Worm (Caenorhabditis elegans) whole organism, L3 larva: ENCODE measurements around the gene BE10.3.

Experiments
- R02D3.7 ChIP-seq: fragments of 150-350 bp; optimal IDR thresholded peaks from 2 replicates; lab custom pipeline; 2014; ENCODE audit warnings: missing biosample characterization, missing genetic modification characterization
- aly-2 ChIP-seq: fragments of 150-350 bp; optimal IDR thresholded peaks from 2 replicates; lab custom pipeline; 2014; ENCODE audit warnings: missing biosample characterization, missing genetic modification characterization
- ama-1 ChIP-seq: fragments of 150-350 bp; optimal IDR thresholded peaks from 2 replicates; lab custom pipeline; 2018
- ceh-16 ChIP-seq: sonication (generic microtip); optimal IDR thresholded peaks from 2 replicates; lab custom pipeline; 2017; ENCODE audit warnings: missing biosample characterization, missing genetic modification characterization
- ceh-28 ChIP-seq: fragments of 150-350 bp; optimal IDR thresholded peaks from 2 replicates; lab custom pipeline; 2014; ENCODE audit warnings: missing biosample characterization, missing genetic modification reagents, missing genetic modification characterization
- ceh-9 ChIP-seq: sonication (generic microtip); optimal IDR thresholded peaks from 2 replicates; lab custom pipeline; 2018; ENCODE audit warnings: missing biosample characterization, missing genetic modification characterization
- egl-27 ChIP-seq: sonication (generic microtip); optimal IDR thresholded peaks from 4 replicates; lab custom pipeline; 2017; ENCODE audit warnings: missing biosample characterization, missing genetic modification reagents, missing genetic modification characterization
- egl-5 ChIP-seq: fragments of 150-350 bp; optimal IDR thresholded peaks from 2 replicates; lab custom pipeline; 2017; ENCODE audit warnings: missing biosample characterization, missing genetic modification reagents, missing genetic modification characterization, inconsistent platforms
- elt-1 ChIP-seq: fragments of 150-350 bp; optimal IDR thresholded peaks from 2 replicates; lab custom pipeline; 2014; ENCODE audit warnings: missing biosample characterization, missing genetic modification characterization
- elt-2 ChIP-seq: sonication (generic microtip); optimal IDR thresholded peaks from 2 replicates; lab custom pipeline; 2016; ENCODE audit warnings: missing genetic modification reagents, mild to moderate bottlenecking, missing genetic modification characterization, missing compliant biosample characterization
- fkh-2 ChIP-seq: fragments of 150-350 bp; optimal IDR thresholded peaks from 2 replicates; lab custom pipeline; 2014; ENCODE audit warnings: missing biosample characterization, missing genetic modification reagents, missing genetic modification characterization
- fos-1 ChIP-seq: fragments of 150-350 bp; optimal IDR thresholded peaks from 2 replicates; lab custom pipeline; 2014; ENCODE audit warnings: missing biosample characterization, missing genetic modification characterization
- hmg-11 ChIP-seq: sonication (generic microtip); optimal IDR thresholded peaks from 2 replicates; lab custom pipeline; 2016; ENCODE audit warnings: missing genetic modification characterization, missing compliant biosample characterization
- lin-15B ChIP-seq: fragments of 150-350 bp; optimal IDR thresholded peaks from 2 replicates; lab custom pipeline; 2014; ENCODE audit warnings: missing biosample characterization, missing genetic modification characterization
- lin-39 ChIP-seq: fragments of 150-350 bp; optimal IDR thresholded peaks from 2 replicates; lab custom pipeline; 2018; ENCODE audit warnings: missing biosample characterization, missing genetic modification reagents, missing genetic modification characterization
- lsy-12 ChIP-seq: sonication (generic microtip); optimal IDR thresholded peaks from 2 replicates; lab custom pipeline; 2016; ENCODE audit warnings: mild to moderate bottlenecking, missing genetic modification characterization, missing compliant biosample characterization
- mml-1 ChIP-seq: fragments of 150-350 bp; sonication (generic microtip); optimal IDR thresholded peaks from 3 replicates; lab custom pipeline; 2014; ENCODE audit warnings: missing biosample characterization, missing genetic modification characterization
- nfya-1 ChIP-seq: sonication (generic microtip); optimal IDR thresholded peaks from 2 replicates; lab custom pipeline; 2017; ENCODE audit warnings: missing genetic modification characterization, mild to moderate bottlenecking, missing compliant biosample characterization, antibody characterized with exemption, moderate library complexity; ENCODE audit not compliant: insufficient read depth
- nhr-11 ChIP-seq: fragments of 150-350 bp; optimal IDR thresholded peaks from 2 replicates; lab custom pipeline; 2014; ENCODE audit warnings: missing biosample characterization, missing genetic modification characterization
- nhr-12 ChIP-seq: fragments of 150-350 bp; optimal IDR thresholded peaks from 2 replicates; lab custom pipeline; 2014; ENCODE audit warnings: missing biosample characterization, missing genetic modification characterization
- nhr-23 ChIP-seq: fragments of 150-350 bp; optimal IDR thresholded peaks from 2 replicates; lab custom pipeline; 2014; ENCODE audit warnings: missing biosample characterization, missing genetic modification reagents, missing genetic modification characterization
- nhr-25 ChIP-seq: sonication (generic microtip); optimal IDR thresholded peaks from 2 replicates; lab custom pipeline; 2017; ENCODE audit warnings: missing biosample characterization, missing genetic modification characterization
- nhr-28 ChIP-seq: fragments of 150-350 bp; optimal IDR thresholded peaks from 2 replicates; lab custom pipeline; 2014; ENCODE audit warnings: missing biosample characterization, missing genetic modification characterization
- nhr-43 ChIP-seq: sonication (generic microtip); optimal IDR thresholded peaks from 2 replicates; lab custom pipeline; 2016; ENCODE audit warnings: mild to moderate bottlenecking, missing genetic modification characterization, missing compliant biosample characterization; ENCODE audit not compliant: poor library complexity, severe bottlenecking
- nhr-67 ChIP-seq: fragments of 150-350 bp; optimal IDR thresholded peaks from 2 replicates; lab custom pipeline; 2014; ENCODE audit warnings: missing biosample characterization, missing genetic modification characterization
- nhr-76 ChIP-seq: fragments of 150-350 bp; sonication (generic microtip); optimal IDR thresholded peaks from 5 replicates; lab custom pipeline; 2014; ENCODE audit warnings: missing biosample characterization, missing genetic modification characterization
- pha-4 ChIP-seq: fragments of 150-350 bp; optimal IDR thresholded peaks from 2 replicates; lab custom pipeline; 2014; ENCODE audit warnings: missing biosample characterization, missing genetic modification reagents, missing genetic modification characterization
- pqm-1 ChIP-seq: fragments of 150-350 bp; optimal IDR thresholded peaks from 2 replicates; lab custom pipeline; 2017; ENCODE audit warnings: missing biosample characterization, missing genetic modification characterization, inconsistent platforms
- tbx-2 ChIP-seq: sonication (generic microtip); optimal IDR thresholded peaks from 2 replicates; lab custom pipeline; 2016; ENCODE audit warnings: mild to moderate bottlenecking, missing genetic modification characterization, missing compliant biosample characterization
- unc-39 ChIP-seq: sonication (generic microtip); optimal IDR thresholded peaks from 4 replicates; lab custom pipeline; 2017; ENCODE audit warnings: missing biosample characterization, missing genetic modification characterization
- unc-62 ChIP-seq: fragments of 150-350 bp; sonication (generic microtip); optimal IDR thresholded peaks from 4 replicates; lab custom pipeline; 2014; ENCODE audit warnings: missing biosample characterization, missing genetic modification reagents, missing genetic modification characterization
- zag-1 ChIP-seq: fragments of 150-350 bp; optimal IDR thresholded peaks from 2 replicates; lab custom pipeline; 2014; ENCODE audit warnings: missing biosample characterization, missing genetic modification characterization

Gene BE10.3

ce11 chrIII:12785427-12785826, 22.4 kb upstream of the BE10.3 start:
- TF ChIP-seq nfya-1 (tag; lab: Kevin White, UChicago) (peak; percentile 55), tbx-2 (tag; lab: Kevin White, UChicago) (no peak)

ce11 chrIII:12788239-12788638, 19.6 kb upstream of the BE10.3 start:
- TF ChIP-seq nfya-1 (tag; lab: Kevin White, UChicago) (no peak), pqm-1 (tag; lab: Kevin White, UChicago) (no peak), tbx-2 (tag; lab: Kevin White, UChicago) (no peak), nhr-23 (tag; lab: Kevin White, UChicago) (no peak), ama-1 (lab: Kevin White, UChicago) (no peak), unc-62 (GFP tag; lab: Kevin White, UChicago) (no peak), nhr-76 (tag; lab: Kevin White, UChicago) (no peak), nhr-28 (tag; lab: Kevin White, UChicago) (no peak), egl-27 (tag; lab: Kevin White, UChicago) (no peak), ceh-28 (tag; lab: Kevin White, UChicago) (no peak)

- TF ChIP-seq fos-1 (tag; lab: Kevin White, UChicago) (no peak), R02D3.7 (tag; lab: Kevin White, UChicago) (no peak), zag-1 (tag; lab: Kevin White, UChicago) (no peak), ceh-28 (tag; lab: Kevin White, UChicago) (no peak), aly-2 (no peak), fkh-2 (tag; lab: Kevin White, UChicago) (no peak), nhr-76 (tag; lab: Kevin White, UChicago) (no peak), egl-5 (tag; lab: Kevin White, UChicago) (no peak), unc-39 (tag; lab: Kevin White, UChicago) (no peak), lin-15B (no peak), nhr-28 (tag; lab: Kevin White, UChicago) (no peak), nhr-23 (tag; lab: Kevin White, UChicago) (no peak), pha-4 (tag; lab: Kevin White, UChicago) (no peak), lin-39 (tag; lab: Kevin White, UChicago) (no peak), tbx-2 (tag; lab: Kevin White, UChicago) (no peak), hmg-11 (no peak), ceh-16 (tag; lab: Kevin White, UChicago) (no peak), nhr-67 (tag; lab: Kevin White, UChicago) (no peak), nhr-11 (no peak)
Observed at ce11 chrIII:12789420-12789819, 18.4 kb upstream of the BE10.3 start, which contains the start of gene BE10.1. TSS of gene BE10.1 (minus strand) at chrIII:12789520.

ce11 chrIII:12794200-12794599, 13.6 kb upstream of the BE10.3 start:
- TF ChIP-seq ceh-28 (tag; lab: Kevin White, UChicago): peak; percentile 93
- TF ChIP-seq nhr-12 (tag; lab: Kevin White, UChicago): no peak

ce11 chrIII:12798469-12798868, 9.4 kb upstream of the BE10.3 start, which contains the start of gene agmo-1:
TSS of gene agmo-1 (minus strand) at chrIII:12798569.
- TF ChIP-seq mml-1 (tag; lab: Kevin White, UChicago) (no peak), lsy-12 (no peak), nhr-25 (tag; lab: Kevin White, UChicago) (peak; percentile 70)

ce11 chrIII:12800529-12800928, 7.3 kb upstream of the BE10.3 start:
- TF ChIP-seq elt-2 (tag; lab: Kevin White, UChicago): no peak
- TF ChIP-seq ama-1 (lab: Kevin White, UChicago): no peak
- TF ChIP-seq ceh-9: no peak
- peak; percentile 21 for TF ChIP-seq lin-15B
- TF ChIP-seq ceh-28 (tag; lab: Kevin White, UChicago): no peak
- TF ChIP-seq lin-39 (tag; lab: Kevin White, UChicago): no peak
- peak; percentile 75 for TF ChIP-seq nhr-25 (tag; lab: Kevin White, UChicago)
- peak; percentile 16 for TF ChIP-seq nhr-43 (tag; lab: Kevin White, UChicago)
- TF ChIP-seq mml-1 (tag; lab: Kevin White, UChicago): no peak
- no peak for TF ChIP-seq R02D3.7 (tag; lab: Kevin White, UChicago)
- no peak for TF ChIP-seq hmg-11
- peak; percentile 14 for TF ChIP-seq elt-1
- no peak for TF ChIP-seq egl-27 (tag; lab: Kevin White, UChicago)
- TF ChIP-seq nhr-23 (tag; lab: Kevin White, UChicago): peak; percentile 28
- TF ChIP-seq nfya-1 (tag; lab: Kevin White, UChicago): no peak
